Worm (Caenorhabditis elegans): ENCODE results near the gene pho-10.
A peak's percentile ranks its signal among the peaks of the same experiment; 100 is the strongest.

Gene pho-10

DNA sequence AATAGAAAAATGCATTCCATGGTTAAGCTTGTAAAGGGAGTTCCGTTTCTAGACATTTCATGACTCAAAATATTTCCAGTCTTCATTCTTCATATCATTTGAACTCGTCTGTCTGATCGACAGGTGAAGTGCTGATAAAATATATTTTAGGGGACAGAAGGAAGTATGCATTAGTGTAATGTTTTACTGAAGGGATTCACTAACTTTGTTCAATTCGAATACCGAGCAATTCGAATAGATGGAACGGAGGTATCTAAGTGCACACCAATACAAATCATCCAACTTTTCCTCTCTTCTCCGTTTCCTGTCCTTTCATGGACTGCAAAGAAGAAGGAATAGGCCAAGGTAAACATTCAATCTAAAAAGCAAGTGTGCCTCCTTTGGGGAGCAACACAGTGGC lies 43.4 kb upstream of the pho-10 start:
- TF ChIP-seq pqm-1 (tag; optimal IDR thresholded peaks at IDR 0.05): no peak
- TF ChIP-seq elt-2 (tag; optimal IDR thresholded peaks at IDR 0.05): peak; percentile 31

DNA sequence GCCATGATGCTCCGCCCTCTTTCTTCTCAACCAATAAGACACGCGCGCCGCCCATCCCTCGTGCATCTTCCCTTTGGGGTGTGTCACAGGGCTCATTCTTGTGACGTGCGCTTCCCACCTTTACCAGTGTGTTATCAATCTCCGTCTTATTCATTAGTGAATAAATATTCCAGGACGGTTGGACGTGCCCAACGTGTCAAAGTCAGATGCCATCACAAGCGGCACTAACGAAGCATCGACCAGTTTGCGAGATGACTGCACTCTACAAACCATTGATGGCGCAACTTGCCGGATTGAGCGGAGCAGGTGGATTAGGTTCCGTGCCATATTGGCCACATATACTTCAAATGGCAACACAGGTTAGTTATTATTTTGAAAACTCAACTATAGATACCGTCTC lies 39.8 kb upstream of the pho-10 start:
- TF ChIP-seq nfya-1 (tag; optimal IDR thresholded peaks at IDR 0.05; ENCODE audit: insufficient read depth): peak; percentile 38
- TF ChIP-seq fos-1 (tag; optimal IDR thresholded peaks at IDR 0.05): no peak
- TF ChIP-seq elt-1 (tag; optimal IDR thresholded peaks at IDR 0.05): no peak
- no peak for TF ChIP-seq fkh-10 (GFP tag; optimal IDR thresholded peaks at IDR 0.05)
- no peak for TF ChIP-seq lin-15B (tag; optimal IDR thresholded peaks at IDR 0.05)
- TF ChIP-seq ceh-28 (tag; optimal IDR thresholded peaks at IDR 0.05): no peak
- TF ChIP-seq pqm-1 (tag; optimal IDR thresholded peaks at IDR 0.05): no peak

DNA sequence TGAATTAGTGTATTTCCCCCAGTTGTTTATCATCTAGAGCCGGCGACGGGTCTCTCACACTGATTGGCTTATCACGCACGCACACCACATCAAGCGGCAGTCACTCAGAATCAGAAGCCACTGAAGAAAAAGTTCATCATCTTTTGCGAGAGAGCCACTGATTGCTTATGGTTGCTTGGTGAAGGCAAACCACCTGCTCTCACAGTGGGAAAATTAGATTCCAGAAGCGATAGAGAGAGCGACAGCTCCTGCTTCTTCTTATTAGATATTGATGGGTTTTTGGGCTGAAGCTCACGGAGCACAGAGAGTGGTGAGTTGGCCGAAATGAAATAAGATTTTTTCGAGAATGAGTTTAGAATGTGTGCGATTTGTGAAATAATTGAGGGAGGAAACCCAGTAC lies 35.7 kb upstream of the pho-10 start:
- peak; percentile 48 for TF ChIP-seq nhr-11 (tag; optimal IDR thresholded peaks at IDR 0.05)
- no peak for TF ChIP-seq fkh-10 (GFP tag; optimal IDR thresholded peaks at IDR 0.05)

DNA sequence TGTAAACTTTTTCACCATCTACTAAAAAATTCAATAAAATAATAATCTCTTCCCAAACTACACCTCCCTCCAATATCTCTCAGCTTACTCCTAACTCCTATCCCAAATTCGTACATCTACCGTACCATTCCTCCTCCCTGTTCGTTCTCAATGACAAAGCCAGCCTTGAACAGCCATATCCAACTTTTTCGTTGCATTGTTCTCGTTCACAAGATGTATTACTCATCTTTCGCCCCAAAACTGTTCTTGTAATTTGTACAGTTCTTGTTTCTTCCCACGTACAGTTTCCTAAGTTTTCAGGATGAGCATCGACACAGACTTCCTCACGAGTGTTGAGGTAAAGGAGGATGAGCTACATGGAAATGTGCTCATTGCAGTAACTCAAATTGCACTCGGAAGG lies 34.5 kb upstream of the pho-10 start, which contains the start of gene egl-43:
Gene egl-43 (plus strand): TSS at position 301 of the 400 bp plus-strand sequence.
- TF ChIP-seq nhr-43 (tag; optimal IDR thresholded peaks at IDR 0.05; ENCODE audit: poor library complexity, severe bottlenecking) (no peak), ceh-28 (tag; optimal IDR thresholded peaks at IDR 0.05) (no peak)

DNA sequence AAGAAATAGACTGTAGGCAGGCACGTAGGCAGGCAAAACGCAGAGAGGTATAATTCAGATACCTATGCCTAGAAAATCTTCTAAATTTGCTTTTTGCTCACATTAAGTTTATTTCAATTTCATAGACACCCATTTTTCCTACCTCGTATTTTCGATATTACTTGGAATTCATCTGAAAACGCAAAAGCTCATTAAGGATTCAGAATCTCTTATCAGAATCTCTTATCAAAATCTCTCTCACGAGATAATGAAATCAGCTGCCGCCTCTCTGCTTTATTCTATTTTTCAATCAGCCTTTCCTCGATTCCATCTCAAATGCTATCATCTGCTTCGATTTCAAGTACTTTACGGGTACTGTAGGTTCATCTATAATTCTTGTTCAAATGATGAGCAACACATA lies 31.5 kb upstream of the pho-10 start:
- TF ChIP-seq ama-1 (optimal IDR thresholded peaks at IDR 0.05) (no peak), sea-2 (GFP tag; optimal IDR thresholded peaks at IDR 0.05) (no peak), tbx-2 (tag; optimal IDR thresholded peaks at IDR 0.05) (no peak), nhr-77 (tag; optimal IDR thresholded peaks at IDR 0.05) (no peak), nhr-76 (tag; optimal IDR thresholded peaks at IDR 0.05) (no peak), nhr-67 (tag; optimal IDR thresholded peaks at IDR 0.05) (no peak), mml-1 (tag; optimal IDR thresholded peaks at IDR 0.05) (no peak), lin-15B (tag; optimal IDR thresholded peaks at IDR 0.05) (no peak), pqm-1 (tag; optimal IDR thresholded peaks at IDR 0.05) (no peak), zag-1 (tag; optimal IDR thresholded peaks at IDR 0.05) (no peak), ztf-11 (tag; optimal IDR thresholded peaks at IDR 0.05) (no peak), hmg-11 (tag; optimal IDR thresholded peaks at IDR 0.05) (no peak), nhr-11 (tag; optimal IDR thresholded peaks at IDR 0.05) (no peak), fkh-2 (tag; optimal IDR thresholded peaks at IDR 0.05) (no peak)

DNA sequence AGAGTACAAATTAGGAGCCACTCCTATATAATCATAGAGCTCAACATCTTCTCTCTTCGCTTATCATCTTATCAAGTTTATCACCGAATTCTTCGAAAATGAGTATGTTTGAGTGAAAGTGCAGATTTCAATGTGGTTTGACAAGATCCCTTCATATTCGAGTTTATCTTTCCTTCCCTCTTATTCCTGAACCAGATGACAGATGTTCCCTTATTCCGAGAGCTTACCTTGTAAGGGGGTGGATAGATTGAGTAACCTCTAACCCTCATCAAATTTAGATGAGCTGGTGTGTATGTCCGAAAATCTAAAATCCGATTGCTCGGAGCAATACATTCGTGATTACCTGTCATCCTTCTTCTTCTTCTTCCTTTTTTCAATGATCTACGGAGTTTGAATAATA lies 28.3 kb upstream of the pho-10 start:
- TF ChIP-seq lin-39 (tag; optimal IDR thresholded peaks at IDR 0.05): no peak
- no peak for TF ChIP-seq ZK546.5 (tag; optimal IDR thresholded peaks at IDR 0.05)
- no peak for TF ChIP-seq nhr-77 (tag; optimal IDR thresholded peaks at IDR 0.05)
- no peak for TF ChIP-seq nhr-11 (tag; optimal IDR thresholded peaks at IDR 0.05)
- no peak for TF ChIP-seq egl-27 (tag; optimal IDR thresholded peaks at IDR 0.05)
- TF ChIP-seq nhr-25 (tag; optimal IDR thresholded peaks at IDR 0.05): no peak

DNA sequence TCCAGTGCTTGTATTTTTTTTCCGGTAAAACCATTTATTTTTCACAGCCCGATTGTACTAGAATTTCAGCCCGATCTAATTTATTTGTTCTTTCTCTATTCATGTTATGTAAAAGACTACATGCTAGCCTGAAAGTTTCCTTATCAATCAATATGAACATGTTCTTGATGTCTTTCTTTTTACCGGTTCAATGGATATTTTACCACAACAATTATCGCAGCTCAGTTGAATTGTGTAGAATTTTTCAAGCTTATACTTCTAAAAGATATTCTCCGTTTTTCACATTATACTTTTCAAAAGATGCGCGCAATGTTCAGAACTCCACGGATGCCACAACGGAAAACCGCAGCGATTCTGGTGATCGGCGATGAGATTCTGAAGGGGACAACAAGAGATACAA lies 23.5 kb upstream of the pho-10 start, which contains the start of gene flad-1:
Gene flad-1 (plus strand): TSS at position 301 of the 400 bp plus-strand sequence.
- TF ChIP-seq ztf-11 (tag; optimal IDR thresholded peaks at IDR 0.05) (no peak), snpc-4 (tag; optimal IDR thresholded peaks at IDR 0.05) (no peak), egl-27 (tag; optimal IDR thresholded peaks at IDR 0.05) (no peak), nhr-77 (tag; optimal IDR thresholded peaks at IDR 0.05) (no peak), jun-1 (tag; optimal IDR thresholded peaks at IDR 0.05) (no peak), zag-1 (tag; optimal IDR thresholded peaks at IDR 0.05) (no peak), ztf-4 (tag; optimal IDR thresholded peaks at IDR 0.05) (no peak), egl-5 (tag; optimal IDR thresholded peaks at IDR 0.05) (no peak), mml-1 (tag; optimal IDR thresholded peaks at IDR 0.05) (no peak)

DNA sequence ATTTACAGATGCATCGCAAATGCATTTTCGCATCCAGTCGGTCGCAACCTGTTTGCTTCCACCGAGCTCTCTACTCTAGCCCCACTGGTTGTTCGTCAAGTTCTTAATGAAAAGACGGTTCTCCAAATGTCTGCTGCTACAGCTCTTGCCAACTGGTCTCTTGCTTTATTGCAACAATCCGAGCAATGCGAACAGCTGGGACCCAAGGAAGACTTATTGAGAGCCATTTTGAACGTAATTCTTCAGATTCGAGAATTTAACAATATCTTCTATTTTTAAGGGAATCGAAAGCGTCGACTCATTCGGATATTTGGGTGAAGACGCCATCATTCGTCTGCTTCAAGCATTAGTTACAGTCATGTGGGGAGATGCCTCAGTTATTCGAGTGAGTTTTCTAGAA lies 22.9 kb upstream of the pho-10 start:
- TF ChIP-seq pha-4 (tag; optimal IDR thresholded peaks at IDR 0.05): no peak
- TF ChIP-seq elt-2 (tag; optimal IDR thresholded peaks at IDR 0.05): no peak
- TF ChIP-seq nhr-23 (tag; optimal IDR thresholded peaks at IDR 0.05): no peak
- no peak for TF ChIP-seq pqm-1 (tag; optimal IDR thresholded peaks at IDR 0.05)
- TF ChIP-seq eor-1 (tag; optimal IDR thresholded peaks at IDR 0.05): no peak
- TF ChIP-seq skn-1 (tag; optimal IDR thresholded peaks at IDR 0.05): no peak
